Worm (Caenorhabditis elegans): ENCODE results near the gene F20D6.1.

- no peak for TF ChIP-seq W03F9.2 (tag; optimal IDR thresholded peaks at IDR 0.05)
- no peak for TF ChIP-seq dao-5 (tag; optimal IDR thresholded peaks at IDR 0.05)
Measured at ce11 chrV:8144515-8144914, 46.0 kb upstream of the F20D6.1 start.

All from whole organism, L4/young adult.